Worm (Caenorhabditis elegans): ENCODE data around the gene npr-33.

ce11 chrX:15923440-15923839, 13.0 kb downstream of the npr-33 start, which contains the start of gene F31B9.3:
- TF ChIP-seq dao-5 (tag; optimal IDR thresholded peaks at IDR 0.05), result no peak
- TF ChIP-seq him-1 (tag; optimal IDR thresholded peaks at IDR 0.05), result no peak
